Fruit fly (Drosophila melanogaster): Measurements from ENCODE around the gene CG9917.

CG9917 gene

dm6 chrX:16288492-16288964 lies 34.5 kb downstream of the CG9917 start, which contains the start of the genes CG32576 and caz (continued):
- TF ChIP-seq Scr (GFP tag; IDR thresholded peaks at IDR 0.05; ENCODE audit: partially characterized antibody), result peak; percentile 76
- peak in 1 of 2 experiments; percentile 16 for TF ChIP-seq chif (GFP tag; optimal IDR thresholded peaks at IDR 0.05)
- 0 out of 3 replicates have a peak, but pooled peaks have one; percentile 30 for TF ChIP-seq ci (GFP tag; IDR thresholded peaks at IDR 0.05)
- TF ChIP-seq crp (GFP tag; optimal IDR thresholded peaks at IDR 0.05), result peak; percentile 2 to 88
- no peak for TF ChIP-seq CG12942 (GFP tag; optimal IDR thresholded peaks at IDR 0.05)
- TF ChIP-seq CG7745 (tag; optimal IDR thresholded peaks at IDR 0.05), result no peak
- TF ChIP-seq pho (GFP tag; optimal IDR thresholded peaks at IDR 0.05), result peak; percentile 30
- TF ChIP-seq Hr51 (GFP tag; optimal IDR thresholded peaks at IDR 0.05), result peak in 1 of 2 experiments; percentile 19
- peak in 1 of 3 experiments; percentile 1 for TF ChIP-seq lola (GFP tag; optimal IDR thresholded peaks at IDR 0.05)
- no peak for TF ChIP-seq wdn (GFP tag; IDR thresholded peaks at IDR 0.05)

dm6 chrX:16286083-16286666 lies 36.9 kb downstream of the CG9917 start, which contains the start of gene UQCR-14:
Gene UQCR-14 (plus strand): TSS chrX:16286288.
- TF ChIP-seq CG11696 (GFP tag; IDR thresholded peaks at IDR 0.05) (no peak), bbx (GFP tag; IDR thresholded peaks at IDR 0.05; ENCODE audit: partially characterized antibody) (peak; percentile 99), Spps (tag; optimal IDR thresholded peaks at IDR 0.05) (no peak), CG12071 (GFP tag; optimal IDR thresholded peaks at IDR 0.05) (no peak), Mad (GFP tag; optimal IDR thresholded peaks at IDR 0.05) (no peak), gt (GFP tag; IDR thresholded peaks at IDR 0.05) (no peak), al (GFP tag; IDR thresholded peaks at IDR 0.05) (peak; percentile 25; the same call in 1 of the 2 replicates), Ravus (GFP tag; IDR thresholded peaks at IDR 0.05) (no peak), Asciz (GFP tag; optimal IDR thresholded peaks at IDR 0.05) (no peak), CG11695 (GFP tag; IDR thresholded peaks at IDR 0.05) (no peak), Scr (GFP tag; IDR thresholded peaks at IDR 0.05; ENCODE audit: partially characterized antibody) (peak; percentile 95), HLHmδ (GFP tag; optimal IDR thresholded peaks at IDR 0.05) (no peak), CG42726 (GFP tag; IDR thresholded peaks at IDR 0.05; ENCODE audit: partially characterized antibody) (peak; percentile 98), grau (tag; optimal IDR thresholded peaks at IDR 0.05) (peak; percentile 53), wor (GFP tag; IDR thresholded peaks at IDR 0.05) (no peak), Bdp1 (GFP tag; optimal IDR thresholded peaks at IDR 0.05) (no peak), CG3838 (GFP tag; optimal IDR thresholded peaks at IDR 0.05) (no peak), CG12219 (GFP tag; optimal IDR thresholded peaks at IDR 0.05) (no peak), CG10462 (GFP tag; optimal IDR thresholded peaks at IDR 0.05) (no peak), pros (GFP tag; optimal IDR thresholded peaks at IDR 0.05) (no peak), trem (tag; optimal IDR thresholded peaks at IDR 0.05) (peak; percentile 71), CG17568 (GFP tag; optimal IDR thresholded peaks at IDR 0.05) (no peak), Dref (GFP tag; IDR thresholded peaks at IDR 0.05) (peak; percentile 99), seq (GFP tag; IDR thresholded peaks at IDR 0.05) (no peak), PHDP (tag; optimal IDR thresholded peaks at IDR 0.05) (no peak), CG6765 (GFP tag; optimal IDR thresholded peaks at IDR 0.05) (no peak), CG14014 (GFP tag; IDR thresholded peaks at IDR 0.05) (no peak), emc (GFP tag; optimal IDR thresholded peaks at IDR 0.05) (no peak), nerfin-2 (GFP tag; IDR thresholded peaks at IDR 0.05; ENCODE audit: partially characterized antibody) (peak; percentile 96), sug (tag; optimal IDR thresholded peaks at IDR 0.05) (peak; percentile 47), MBD-R2 (GFP tag; IDR thresholded peaks at IDR 0.05) (peak; percentile 86), cwo (GFP tag; optimal IDR thresholded peaks at IDR 0.05) (no peak), pho (GFP tag; optimal IDR thresholded peaks at IDR 0.05) (peak; percentile 8), YL-1 (GFP tag; optimal IDR thresholded peaks at IDR 0.05) (peak; percentile 82), CG10654 (GFP tag; optimal IDR thresholded peaks at IDR 0.05) (no peak), gcm (GFP tag; optimal IDR thresholded peaks at IDR 0.05) (no peak), Gug (GFP tag; IDR thresholded peaks at IDR 0.05) (peak; percentile 13; the same call in 1 of the 4 replicates), CG9609 (GFP tag; optimal IDR thresholded peaks at IDR 0.05) (no peak), H15 (GFP tag; IDR thresholded peaks at IDR 0.05) (no peak), chif (GFP tag; optimal IDR thresholded peaks at IDR 0.05) (no peak)
